ENCODE assay signal across 2 fruit fly cellular contexts in genomic region chr3R:24348420-24349190, dm6.
TF ChIP-seq lines count a peak whose summit lies in the region.

CG5746 (minus strand) TSS chr3R:24348791.
CG6454 (plus strand) TSS chr3R:24349182.

TF ChIP-seq in whole organism, embryonic, 481 proteins besides CTCF, POLR2A, EP300 and RAD21 (continued from another document and continues in another):
- TF ChIP-seq CG8924 (tag; optimal IDR thresholded peaks at IDR 0.05; lab: Kevin White, UChicago) (peak; percentile 72), lmd (GFP tag; IDR thresholded peaks at IDR 0.05; lab: Robert Waterston, UW) (peak; percentile 39; the same call in 1 of the 2 replicates), Dp (GFP tag; optimal IDR thresholded peaks at IDR 0.05; lab: Kevin White, UChicago) (peak; percentile 14), Abd-B (GFP tag; optimal IDR thresholded peaks at IDR 0.05; lab: Kevin White, UChicago) (no peak), CG1602 (GFP tag; optimal IDR thresholded peaks at IDR 0.05; lab: Kevin White, UChicago) (peak; percentile 51), CG33213 (GFP tag; optimal IDR thresholded peaks at IDR 0.05; lab: Kevin White, UChicago) (peak; percentile 24), Gug (GFP tag; IDR thresholded peaks at IDR 0.05; lab: Robert Waterston, UW) (peak; percentile 61; the same call in 3 of the 4 replicates), ara (GFP tag; IDR thresholded peaks at IDR 0.05; lab: Robert Waterston, UW) (no peak), pum (GFP tag; optimal IDR thresholded peaks at IDR 0.05; lab: Kevin White, UChicago) (peak; percentile 55), CG14014 (GFP tag; IDR thresholded peaks at IDR 0.05; lab: Robert Waterston, UW) (0 out of 2 replicates have a peak, but pooled peaks have one; percentile 25), CG12769 (tag; optimal IDR thresholded peaks at IDR 0.05; lab: Kevin White, UChicago) (no peak), sens (GFP tag; lab: Kevin White, UChicago) (peak; percentile 94), klu (GFP tag; IDR thresholded peaks at IDR 0.05; lab: Robert Waterston, UW) (0 out of 2 replicates have a peak, but pooled peaks have one; percentile 30), cwo (GFP tag; optimal IDR thresholded peaks at IDR 0.05; lab: Kevin White, UChicago) (no peak), pzg (GFP tag; optimal IDR thresholded peaks at IDR 0.05; lab: Kevin White, UChicago) (peak; percentile 48), trem (tag; optimal IDR thresholded peaks at IDR 0.05; lab: Kevin White, UChicago) (peak; percentile 99), CG4617 (GFP tag; optimal IDR thresholded peaks at IDR 0.05; lab: Kevin White, UChicago; ENCODE audit: borderline replicate concordance) (peak; percentile 75), CG5245 (GFP tag; optimal IDR thresholded peaks at IDR 0.05; lab: Kevin White, UChicago) (peak; percentile 28), CG34422 (GFP tag; IDR thresholded peaks at IDR 0.05; lab: Robert Waterston, UW) (peak; percentile 65), Dad (GFP tag; optimal IDR thresholded peaks at IDR 0.05; lab: Kevin White, UChicago) (no peak), CG15514 (GFP tag; optimal IDR thresholded peaks at IDR 0.05; lab: Kevin White, UChicago) (peak; percentile 33), CG13624 (GFP tag; optimal IDR thresholded peaks at IDR 0.05; lab: Kevin White, UChicago) (peak; percentile 53), insv (GFP tag; optimal IDR thresholded peaks at IDR 0.05; lab: Kevin White, UChicago) (no peak), CG2120 (GFP tag; optimal IDR thresholded peaks at IDR 0.05; lab: Kevin White, UChicago) (peak; percentile 82), Sry-δ (GFP tag; optimal IDR thresholded peaks at IDR 0.05; lab: Kevin White, UChicago) (peak; percentile 38), jumu (GFP tag; optimal IDR thresholded peaks at IDR 0.05; lab: Kevin White, UChicago) (peak; percentile 61), Ets97D (GFP tag; optimal IDR thresholded peaks at IDR 0.05; lab: Kevin White, UChicago) (peak; percentile 68), ind (GFP tag; optimal IDR thresholded peaks at IDR 0.05; lab: Kevin White, UChicago) (no peak), chn (GFP tag; optimal IDR thresholded peaks at IDR 0.05; lab: Kevin White, UChicago) (peak; percentile 65), Six4 (GFP tag; optimal IDR thresholded peaks at IDR 0.05; lab: Kevin White, UChicago) (peak; percentile 33), CG16815 (GFP tag; optimal IDR thresholded peaks at IDR 0.05; lab: Kevin White, UChicago) (peak; percentile 43), Myb (GFP tag; optimal IDR thresholded peaks at IDR 0.05; lab: Kevin White, UChicago) (peak; percentile 48), CG6175 (GFP tag; IDR thresholded peaks at IDR 0.05; lab: Robert Waterston, UW) (no peak), al (GFP tag; IDR thresholded peaks at IDR 0.05; lab: Robert Waterston, UW) (peak; percentile 44), ranshi (GFP tag; IDR thresholded peaks at IDR 0.05; lab: Robert Waterston, UW) (0 out of 2 replicates have a peak, but pooled peaks have one; percentile 40), CG4360 (GFP tag; IDR thresholded peaks at IDR 0.05; lab: Robert Waterston, UW) (peak; percentile 79), CG7786 (GFP tag; optimal IDR thresholded peaks at IDR 0.05; lab: Kevin White, UChicago) (peak; percentile 60), row (GFP tag; IDR thresholded peaks at IDR 0.05; lab: Robert Waterston, UW) (peak; percentile 76), Dfd (GFP tag; optimal IDR thresholded peaks at IDR 0.05; lab: Kevin White, UChicago) (no peak), CG17829 (tag; optimal IDR thresholded peaks at IDR 0.05; lab: Kevin White, UChicago) (peak; percentile 72), mam (GFP tag; optimal IDR thresholded peaks at IDR 0.05; lab: Kevin White, UChicago) (peak; percentile 68), CG3847 (GFP tag; IDR thresholded peaks at IDR 0.05; lab: Robert Waterston, UW) (0 out of 2 replicates have a peak, but pooled peaks have one; percentile 33), CG1792 (GFP tag; optimal IDR thresholded peaks at IDR 0.05; lab: Kevin White, UChicago) (peak; percentile 12), ems (GFP tag; optimal IDR thresholded peaks at IDR 0.05; lab: Kevin White, UChicago) (peak; percentile 40), gfzf (GFP tag; optimal IDR thresholded peaks at IDR 0.05; lab: Kevin White, UChicago) (peak; percentile 76), Dll (GFP tag; IDR thresholded peaks at IDR 0.05; lab: Robert Waterston, UW; ENCODE audit: partially characterized antibody) (0 out of 4 replicates have a peak, but pooled peaks have one; percentile 19), Hsf (GFP tag; optimal IDR thresholded peaks at IDR 0.05; lab: Kevin White, UChicago) (peak; percentile 71), CG12744 (GFP tag; optimal IDR thresholded peaks at IDR 0.05; lab: Kevin White, UChicago) (peak; percentile 35), stwl (tag; optimal IDR thresholded peaks at IDR 0.05; lab: Kevin White, UChicago) (peak; percentile 48), wdn (GFP tag; IDR thresholded peaks at IDR 0.05; lab: Robert Waterston, UW) (peak; percentile 45; the same call in 1 of the 2 replicates), Atf-2 (GFP tag; optimal IDR thresholded peaks at IDR 0.05; lab: Kevin White, UChicago) (peak; percentile 51), lilli (GFP tag; optimal IDR thresholded peaks at IDR 0.05; lab: Kevin White, UChicago) (peak; percentile 76), CG6272 (GFP tag; IDR thresholded peaks at IDR 0.05; lab: Robert Waterston, UW) (0 out of 2 replicates have a peak, but pooled peaks have one; percentile 32), mld (GFP tag; IDR thresholded peaks at IDR 0.05; lab: Robert Waterston, UW; ENCODE audit: partially characterized antibody) (no peak), Atf3 (GFP tag; optimal IDR thresholded peaks at IDR 0.05; lab: Kevin White, UChicago) (peak; percentile 18), CG12659 (GFP tag; optimal IDR thresholded peaks at IDR 0.05; lab: Kevin White, UChicago) (peak; percentile 83), hkb (optimal IDR thresholded peaks at IDR 0.05; lab: Kevin White, UChicago) (no peak), hkb (GFP tag; IDR thresholded peaks at IDR 0.05; lab: Robert Waterston, UW) (peak; percentile 25; the same call in 1 of the 2 replicates), vfl (GFP tag; optimal IDR thresholded peaks at IDR 0.05; lab: Kevin White, UChicago) (peak; percentile 20), crol (GFP tag; IDR thresholded peaks at IDR 0.05; lab: Robert Waterston, UW) (no peak), H2.0 (GFP tag; IDR thresholded peaks at IDR 0.05; lab: Robert Waterston, UW) (0 out of 2 replicates have a peak, but pooled peaks have one; percentile 43), slp2 (GFP tag; optimal IDR thresholded peaks at IDR 0.05; lab: Kevin White, UChicago) (peak; percentile 48), Chrac-16 (GFP tag; optimal IDR thresholded peaks at IDR 0.05; lab: Kevin White, UChicago) (peak; percentile 64)

TF ChIP-seq in whole organism, prepupa, 60 proteins besides CTCF, POLR2A, EP300 and RAD21 (continued from another document):
- no peak for TF ChIP-seq CG9139 (GFP tag; optimal IDR thresholded peaks at IDR 0.05; lab: Kevin White, UChicago)
- peak; percentile 75 for TF ChIP-seq lz (GFP tag; optimal IDR thresholded peaks at IDR 0.05; lab: Kevin White, UChicago)
- no peak for TF ChIP-seq CG6163 (GFP tag; IDR thresholded peaks at IDR 0.05; lab: Robert Waterston, UW)
- TF ChIP-seq fd85E (GFP tag; optimal IDR thresholded peaks at IDR 0.05; lab: Kevin White, UChicago): no peak
- TF ChIP-seq vri (GFP tag; optimal IDR thresholded peaks at IDR 0.05; lab: Kevin White, UChicago): no peak
- TF ChIP-seq Gug (GFP tag; IDR thresholded peaks at IDR 0.05; lab: Robert Waterston, UW): 0 out of 2 replicates have a peak, but pooled peaks have one; percentile 9
- TF ChIP-seq CG8632 (GFP tag; optimal IDR thresholded peaks at IDR 0.05; lab: Kevin White, UChicago): no peak
- no peak for TF ChIP-seq Met (GFP tag; optimal IDR thresholded peaks at IDR 0.05; lab: Kevin White, UChicago)
- no peak for TF ChIP-seq Sox14 (GFP tag; optimal IDR thresholded peaks at IDR 0.05; lab: Kevin White, UChicago)
- no peak for TF ChIP-seq CG34406 (GFP tag; optimal IDR thresholded peaks at IDR 0.05; lab: Kevin White, UChicago)
- no peak for TF ChIP-seq dsx (GFP tag; optimal IDR thresholded peaks at IDR 0.05; lab: Kevin White, UChicago; ENCODE audit: poor library complexity, severe bottlenecking)
- no peak for TF ChIP-seq CG6854 (GFP tag; optimal IDR thresholded peaks at IDR 0.05; lab: Kevin White, UChicago)
- peak; percentile 61 for TF ChIP-seq cyc (GFP tag; optimal IDR thresholded peaks at IDR 0.05; lab: Kevin White, UChicago)
- TF ChIP-seq Hr38 (GFP tag; optimal IDR thresholded peaks at IDR 0.05; lab: Kevin White, UChicago): no peak
- TF ChIP-seq esn (GFP tag; optimal IDR thresholded peaks at IDR 0.05; lab: Kevin White, UChicago): peak; percentile 76
- no peak for TF ChIP-seq Lpt (GFP tag; optimal IDR thresholded peaks at IDR 0.05; lab: Kevin White, UChicago)
- no peak for TF ChIP-seq net (GFP tag; optimal IDR thresholded peaks at IDR 0.05; lab: Kevin White, UChicago)
